Worm (Caenorhabditis elegans): ENCODE results near the gene F10A3.4.

F10A3.4 gene

DNA sequence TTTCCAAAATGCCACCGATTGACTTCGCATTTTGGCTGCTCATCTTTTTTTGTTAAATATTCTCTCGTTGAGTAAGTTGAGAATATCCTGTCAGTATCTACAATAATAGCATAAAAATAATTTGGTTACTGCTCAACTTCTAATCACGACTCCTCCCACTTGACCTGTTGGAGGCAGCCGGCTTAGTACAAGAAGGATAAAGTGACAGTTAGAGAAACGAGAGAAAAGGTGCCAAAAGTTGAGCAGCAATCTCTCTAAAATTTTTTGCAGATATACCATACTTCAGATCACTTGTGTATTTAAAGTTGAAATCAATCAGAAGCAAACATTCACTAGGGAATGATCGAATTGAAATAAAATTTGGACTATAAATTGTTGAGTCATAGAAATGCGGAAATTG lies 24.2 kb upstream of the F10A3.4 start, which contains the start of gene nhr-111 (continued):
- TF ChIP-seq nhr-120 (GFP tag; IDR thresholded peaks at IDR 0.05), result no peak
- TF ChIP-seq akir-1 (GFP tag; optimal IDR thresholded peaks at IDR 0.05), result no peak

DNA sequence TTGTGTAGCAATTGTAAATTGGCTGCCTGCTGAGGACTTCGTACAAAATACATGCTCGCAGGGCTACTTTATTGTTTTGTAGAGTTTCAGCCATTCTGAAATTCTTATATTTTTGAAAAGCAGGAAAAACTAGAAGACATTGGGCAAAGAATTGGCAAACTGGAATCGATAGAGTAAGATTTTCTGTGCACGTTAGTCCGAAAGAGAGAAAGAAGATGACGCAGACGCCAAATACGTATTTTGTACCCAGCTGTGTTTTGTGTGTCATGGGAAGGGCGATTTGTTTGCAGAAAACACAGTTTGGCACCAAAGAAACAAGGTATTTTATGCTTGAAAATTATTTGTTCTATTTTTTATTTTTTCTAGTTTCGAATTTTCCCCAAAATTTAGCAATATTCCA lies 21.5 kb upstream of the F10A3.4 start, which contains the start of gene fbxa-143:
TSS of gene fbxa-143 (minus strand) at position 101 of the 400 bp plus-strand sequence.
- TF ChIP-seq aptf-3 (GFP tag; IDR thresholded peaks at IDR 0.05) (no peak), pha-4 (tag; optimal IDR thresholded peaks at IDR 0.05) (no peak), lin-40 (tag; optimal IDR thresholded peaks at IDR 0.05) (no peak)

DNA sequence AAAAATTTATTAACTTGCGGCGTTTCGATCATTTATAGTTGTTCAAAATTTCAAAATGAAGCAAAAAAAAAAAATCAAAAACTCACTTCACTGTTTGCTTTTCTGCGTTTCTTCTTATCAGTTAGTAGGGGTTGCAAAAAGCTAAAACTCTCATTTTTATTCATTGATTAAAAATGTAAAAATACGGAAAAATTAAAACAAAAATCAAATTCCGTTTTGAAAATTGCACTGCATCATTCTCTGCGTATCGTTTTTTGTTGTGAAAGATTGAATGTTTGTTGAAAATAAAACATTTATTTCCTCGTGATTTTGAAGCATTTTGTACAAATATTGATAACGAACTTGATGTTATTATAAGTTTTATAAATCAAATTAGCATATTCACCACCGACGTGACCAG lies 19.8 kb upstream of the F10A3.4 start:
- TF ChIP-seq cebp-1 (GFP tag; IDR thresholded peaks at IDR 0.05) (no peak), cebp-1 (tag; optimal IDR thresholded peaks at IDR 0.05) (peak; percentile 29), nhr-80 (tag; optimal IDR thresholded peaks at IDR 0.05) (peak; percentile 31), athp-1 (tag; optimal IDR thresholded peaks at IDR 0.05) (no peak), F57C9.4 (tag; optimal IDR thresholded peaks at IDR 0.05) (no peak), mel-28 (tag; optimal IDR thresholded peaks at IDR 0.05; ENCODE audit: borderline replicate concordance) (no peak), madf-6 (GFP tag; IDR thresholded peaks at IDR 0.05) (no peak), nhr-27 (tag; optimal IDR thresholded peaks at IDR 0.05) (no peak)

DNA sequence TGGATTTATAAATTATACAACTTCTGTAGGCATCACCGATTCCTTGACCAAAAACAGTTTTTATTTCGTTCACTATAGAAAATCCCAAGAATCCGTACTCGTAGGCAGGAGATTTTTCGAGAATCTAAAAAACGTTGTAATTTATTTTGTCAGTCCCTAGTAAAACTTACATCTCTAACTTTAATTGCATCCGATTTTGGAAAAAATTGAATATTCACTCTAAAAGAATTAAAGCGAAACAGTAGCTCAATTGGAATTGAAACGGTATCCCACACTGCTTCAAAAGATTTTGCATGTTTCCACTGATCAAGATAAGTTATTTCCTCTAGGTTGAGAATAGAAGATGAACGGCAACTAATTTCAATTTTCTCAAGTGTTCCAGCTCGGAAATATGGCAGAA lies 17.7 kb upstream of the F10A3.4 start, which contains the start of gene fbxa-142:
TSS of gene fbxa-142 (minus strand) at position 101 of the 400 bp plus-strand sequence.
- TF ChIP-seq Y79H2A.3 (GFP tag; conservative IDR thresholded peaks at IDR 0.05) (no peak), sea-2 (GFP tag; IDR thresholded peaks at IDR 0.05) (no peak), B0035.1 (tag; optimal IDR thresholded peaks at IDR 0.05) (no peak), bed-2 (GFP tag; IDR thresholded peaks at IDR 0.05) (no peak), Y56A3A.18 (GFP tag; IDR thresholded peaks at IDR 0.05) (no peak), F23B12.7 (tag; optimal IDR thresholded peaks at IDR 0.05; ENCODE audit: insufficient read depth) (no peak), nhr-120 (GFP tag; IDR thresholded peaks at IDR 0.05) (no peak), ets-4 (GFP tag; optimal IDR thresholded peaks at IDR 0.05) (no peak), rec-8 (tag; optimal IDR thresholded peaks at IDR 0.05) (no peak), nhr-179 (tag; optimal IDR thresholded peaks at IDR 0.05) (no peak), tbp1 (GFP tag; optimal IDR thresholded peaks at IDR 0.05) (no peak), egl-18 (GFP tag; IDR thresholded peaks at IDR 0.05) (no peak), T26A5.8 (tag; optimal IDR thresholded peaks at IDR 0.05) (no peak), ceh-58 (GFP tag; IDR thresholded peaks at IDR 0.05) (no peak), snpc-3.4 (tag; optimal IDR thresholded peaks at IDR 0.05) (no peak)

DNA sequence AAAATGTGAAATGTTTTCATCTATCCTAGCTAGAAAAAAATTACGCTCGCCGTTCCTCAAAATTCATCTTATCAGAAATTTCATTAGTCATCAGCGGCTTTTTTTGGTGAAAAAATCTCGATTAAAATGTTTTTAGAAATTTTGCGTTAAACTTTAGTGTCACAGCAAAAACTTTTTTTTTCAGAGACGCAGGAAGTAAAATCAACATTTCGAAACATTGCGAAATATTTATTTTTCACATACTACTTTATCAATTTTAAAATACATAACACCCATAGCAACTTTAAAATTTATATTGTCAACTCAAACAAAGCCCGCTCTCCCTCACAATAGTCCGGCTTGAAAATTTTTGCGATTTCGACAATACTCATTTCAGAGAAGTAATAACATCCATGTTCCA lies 16.7 kb upstream of the F10A3.4 start:
- TF ChIP-seq sptf-2 (GFP tag; optimal IDR thresholded peaks at IDR 0.05) (no peak), cebp-1 (GFP tag; IDR thresholded peaks at IDR 0.05) (peak; percentile 76; the same call in 1 of the 2 replicates), cebp-1 (tag; optimal IDR thresholded peaks at IDR 0.05) (peak; percentile 95)

DNA sequence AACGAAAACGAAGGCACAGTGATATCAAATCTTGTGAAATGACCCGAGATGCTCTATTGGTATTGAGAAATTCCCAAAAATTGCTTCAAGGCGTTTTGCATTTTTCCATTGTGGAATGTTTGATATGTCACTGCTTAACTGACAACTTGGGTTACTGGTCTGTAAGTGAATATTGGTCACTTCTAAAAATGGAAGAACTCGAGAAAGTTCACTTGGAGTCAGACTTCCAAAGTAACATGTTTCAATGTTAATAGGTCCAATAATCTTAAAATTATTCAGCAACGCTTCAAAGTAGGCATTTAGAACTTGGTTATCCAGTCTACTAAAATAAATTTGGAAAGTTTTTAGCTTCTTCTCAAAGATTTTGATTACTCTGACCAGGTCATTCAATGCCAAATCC lies 16.2 kb upstream of the F10A3.4 start, which contains the start of gene fbxa-144:
TSS of gene fbxa-144 (minus strand) at position 101 of the 400 bp plus-strand sequence.
- no peak for TF ChIP-seq ekl-4 (GFP tag; IDR thresholded peaks at IDR 0.05)
- TF ChIP-seq nhr-27 (tag; optimal IDR thresholded peaks at IDR 0.05), result no peak
- no peak for TF ChIP-seq zim-3 (tag; optimal IDR thresholded peaks at IDR 0.05)
- no peak for TF ChIP-seq nfyb-1 (GFP tag; IDR thresholded peaks at IDR 0.05)
- TF ChIP-seq ztf-22 (GFP tag; optimal IDR thresholded peaks at IDR 0.05), result no peak
